Fruit fly (Drosophila melanogaster): ENCODE results near the gene Sptr.

dm6 chrX:8492849-8493248 is 28.6 kb upstream of the Sptr start:
- TF ChIP-seq topi (GFP tag; optimal IDR thresholded peaks at IDR 0.05) (peak; percentile 70), CG32006 (GFP tag; optimal IDR thresholded peaks at IDR 0.05) (peak; percentile 86), ss (GFP tag; optimal IDR thresholded peaks at IDR 0.05) (peak; percentile 52 to 71), CG8119 (GFP tag; IDR thresholded peaks at IDR 0.05) (peak; percentile 88), Ets96B (tag; optimal IDR thresholded peaks at IDR 0.05) (peak; percentile 73), CG7368 (GFP tag; optimal IDR thresholded peaks at IDR 0.05) (peak; percentile 78), CG10631 (GFP tag; optimal IDR thresholded peaks at IDR 0.05) (peak; percentile 78), fd85E (GFP tag; optimal IDR thresholded peaks at IDR 0.05) (peak; percentile 57), salr (GFP tag; optimal IDR thresholded peaks at IDR 0.05) (peak; percentile 24 to 54), CG6854 (GFP tag; optimal IDR thresholded peaks at IDR 0.05) (peak; percentile 47), CG9139 (GFP tag; optimal IDR thresholded peaks at IDR 0.05) (peak; percentile 57), Hr39 (GFP tag; optimal IDR thresholded peaks at IDR 0.05) (peak; percentile 55)

Data from whole organism, prepupa.